Fruit fly (Drosophila melanogaster) whole organism, embryonic: ENCODE data around the gene Neurl4.

Source experiments
- ATbp ChIP-seq: fragments of 200-800 bp; sonication (Bioruptor generic); optimal IDR thresholded peaks from 2 replicates; lab custom pipeline; 2017; ENCODE audit warnings: missing biosample characterization, mild to moderate bottlenecking, missing genetic modification characterization, missing genetic modification reagents
- CG10209 ChIP-seq: fragments of 200-800 bp; sonication (Bioruptor generic); optimal IDR thresholded peaks from 3 replicates; lab custom pipeline; 2017; ENCODE audit warnings: missing biosample characterization, mild to moderate bottlenecking, missing genetic modification characterization, missing genetic modification reagents
- CG11695 ChIP-seq: fragments of 200-800 bp; sonication (Bioruptor generic); IDR thresholded peaks from 3 replicates; pipeline ENCODE4 v1.3.6; 2022; ENCODE audit warnings: missing biosample characterization, missing genetic modification characterization
- CG11723 ChIP-seq: fragments of 200-800 bp; sonication (Bioruptor generic); optimal IDR thresholded peaks from 2 replicates; lab custom pipeline; 2017; ENCODE audit warnings: missing biosample characterization, mild to moderate bottlenecking, missing genetic modification characterization
- CG14441 ChIP-seq: fragments of 200-800 bp; sonication (Bioruptor generic); IDR thresholded peaks from 2 replicates; pipeline ENCODE4 v1.3.6; 2022; ENCODE audit warnings: missing biosample characterization, missing genetic modification characterization
- CG14710 ChIP-seq: fragments of 200-800 bp; sonication (Bioruptor generic); optimal IDR thresholded peaks from 3 replicates; lab custom pipeline; 2019; ENCODE audit warnings: missing biosample characterization, mild to moderate bottlenecking, missing genetic modification characterization, moderate library complexity
- CG15269 ChIP-seq: fragments of 200-800 bp; sonication (Bioruptor generic); optimal IDR thresholded peaks from 2 replicates; lab custom pipeline; 2018; ENCODE audit warnings: missing biosample characterization, mild to moderate bottlenecking, missing genetic modification characterization, moderate library complexity
- CG17361 ChIP-seq: fragments of 200-800 bp; sonication (Bioruptor generic); IDR thresholded peaks from 3 replicates; pipeline ENCODE4 v1.3.6; 2022; ENCODE audit warnings: missing biosample characterization, missing genetic modification characterization
- CG17829 ChIP-seq: fragments of 200-800 bp; optimal IDR thresholded peaks from 2 replicates; lab custom pipeline; 2019; ENCODE audit warnings: missing biosample characterization, mild to moderate bottlenecking, missing genetic modification characterization, moderate library complexity
- CG18619 ChIP-seq: fragments of 200-800 bp; sonication (Bioruptor generic); optimal IDR thresholded peaks from 3 replicates; lab custom pipeline; 2017; ENCODE audit warnings: missing biosample characterization, mild to moderate bottlenecking, missing genetic modification characterization
- CG30020 ChIP-seq: fragments of 200-800 bp; optimal IDR thresholded peaks from 2 replicates; lab custom pipeline; 2019; ENCODE audit warnings: missing biosample characterization, mild to moderate bottlenecking, missing genetic modification characterization, moderate library complexity
- CG30403 ChIP-seq: fragments of 200-800 bp; sonication (Bioruptor generic); optimal IDR thresholded peaks from 3 replicates; lab custom pipeline; 2016; ENCODE audit warnings: missing biosample characterization, missing genetic modification characterization
- CG32772 ChIP-seq: fragments of 200-800 bp; sonication (Bioruptor generic); IDR thresholded peaks from 2 replicates; pipeline ENCODE4 v1.3.6; 2022; ENCODE audit warnings: missing biosample characterization, missing genetic modification characterization
- CG3281 ChIP-seq: fragments of 200-800 bp; sonication (Bioruptor generic); optimal IDR thresholded peaks from 3 replicates; lab custom pipeline; 2017; ENCODE audit warnings: missing biosample characterization, mild to moderate bottlenecking, missing genetic modification characterization
- CG4854 ChIP-seq: fragments of 200-800 bp; sonication (Bioruptor generic); optimal IDR thresholded peaks from 2 replicates; lab custom pipeline; 2016; ENCODE audit warnings: missing biosample characterization, missing genetic modification characterization, inconsistent platforms
- CG7556 ChIP-seq: fragments of 200-800 bp; sonication (Bioruptor generic); optimal IDR thresholded peaks from 2 replicates; lab custom pipeline; 2017; ENCODE audit warnings: missing biosample characterization, mild to moderate bottlenecking, missing genetic modification characterization
- CG8924 ChIP-seq: fragments of 200-800 bp; optimal IDR thresholded peaks from 3 replicates; lab custom pipeline; 2019; ENCODE audit warnings: missing biosample characterization, mild to moderate bottlenecking, missing genetic modification characterization, moderate library complexity
- CG9727 ChIP-seq: fragments of 200-800 bp; sonication (Bioruptor generic); optimal IDR thresholded peaks from 3 replicates; lab custom pipeline; 2017; ENCODE audit warnings: missing biosample characterization, mild to moderate bottlenecking, missing genetic modification characterization
- CG9932 ChIP-seq: fragments of 200-800 bp; sonication (Bioruptor generic); IDR thresholded peaks from 2 replicates; pipeline ENCODE4 v1.3.6; 2022; ENCODE audit warnings: missing biosample characterization, missing genetic modification characterization
- D ChIP-seq, 2 experiments: fragments of 200-800 bp in 1 of 2; fragments of >200 bp in 1 of 2; sonication (Bioruptor generic) in 1 of 2; optimal IDR thresholded peaks; 2 replicates in 1 of 2; 3 replicates in 1 of 2; lab custom pipeline; 2017; ENCODE audit warnings: mild to moderate bottlenecking in 1 of 2, missing biosample characterization in 1 of 2, missing genetic modification characterization in 1 of 2, missing genetic modification reagents in 1 of 2
- D19A ChIP-seq: fragments of 200-800 bp; optimal IDR thresholded peaks from 3 replicates; lab custom pipeline; 2019; ENCODE audit warnings: missing biosample characterization, mild to moderate bottlenecking, missing genetic modification characterization, moderate library complexity
- Drgx ChIP-seq: fragments of 200-800 bp; sonication (Bioruptor generic); IDR thresholded peaks from 2 replicates; pipeline ENCODE4 v1.3.6; 2022; ENCODE audit warnings: missing biosample characterization, missing genetic modification characterization
- Ets65A ChIP-seq: fragments of 200-800 bp; sonication (Bioruptor generic); peaks from one replicate; lab custom pipeline; 2016; ENCODE audit warnings: missing biosample characterization, missing genetic modification characterization
- Gug ChIP-seq: fragments of 200-800 bp; sonication (Bioruptor generic); IDR thresholded peaks from 4 replicates; pipeline ENCODE4 v1.3.6; 2022; ENCODE audit warnings: missing biosample characterization, missing genetic modification characterization
- H15 ChIP-seq: fragments of 200-800 bp; sonication (Bioruptor generic); IDR thresholded peaks from 3 replicates; pipeline ENCODE4 v1.3.6; 2022; ENCODE audit warnings: missing biosample characterization, missing genetic modification characterization
- H2.0 ChIP-seq: fragments of 200-800 bp; sonication (Bioruptor generic); IDR thresholded peaks from 2 replicates; pipeline ENCODE4 v1.3.6; 2022; ENCODE audit warnings: missing biosample characterization, missing genetic modification characterization
- HLH3B ChIP-seq: fragments of 200-800 bp; sonication (Bioruptor generic); IDR thresholded peaks from 2 replicates; pipeline ENCODE4 v1.3.6; 2022; ENCODE audit warnings: missing biosample characterization, missing genetic modification characterization
- Hey ChIP-seq: fragments of 200-800 bp; sonication (Bioruptor generic); optimal IDR thresholded peaks from 3 replicates; lab custom pipeline; 2018; ENCODE audit warnings: missing biosample characterization, mild to moderate bottlenecking, missing genetic modification characterization
- HmgZ ChIP-seq: fragments of 200-800 bp; sonication (Bioruptor generic); optimal IDR thresholded peaks from 2 replicates; lab custom pipeline; 2018; ENCODE audit warnings: missing biosample characterization, mild to moderate bottlenecking, missing genetic modification characterization
- Opbp ChIP-seq: fragments of 200-800 bp; sonication (Bioruptor generic); IDR thresholded peaks from 3 replicates; pipeline ENCODE4 v1.3.6; 2022; ENCODE audit warnings: missing biosample characterization, missing genetic modification characterization; ENCODE audit not compliant: partially characterized antibody
- Poxn ChIP-seq: fragments of 200-800 bp; sonication (Bioruptor generic); IDR thresholded peaks from 2 replicates; pipeline ENCODE4 v1.3.6; 2022; ENCODE audit warnings: missing biosample characterization, missing genetic modification characterization
- Ptx1 ChIP-seq: fragments of 200-800 bp; sonication (Bioruptor generic); IDR thresholded peaks from 2 replicates; pipeline ENCODE4 v1.3.6; 2022; ENCODE audit warnings: missing biosample characterization, missing genetic modification characterization
- Xbp1 ChIP-seq: fragments of 200-800 bp; sonication (Bioruptor generic); optimal IDR thresholded peaks from 3 replicates; lab custom pipeline; 2016; ENCODE audit warnings: missing biosample characterization, mild to moderate bottlenecking, missing genetic modification characterization
- al ChIP-seq: fragments of 200-800 bp; sonication (Bioruptor generic); IDR thresholded peaks from 2 replicates; pipeline ENCODE4 v1.3.6; 2022; ENCODE audit warnings: missing biosample characterization, missing genetic modification characterization
- ara ChIP-seq: fragments of 200-800 bp; sonication (Bioruptor generic); IDR thresholded peaks from 2 replicates; pipeline ENCODE4 v1.3.6; 2022; ENCODE audit warnings: missing biosample characterization, missing genetic modification characterization
- bowl ChIP-seq: fragments of 200-800 bp; sonication (Bioruptor generic); IDR thresholded peaks from 2 replicates; pipeline ENCODE4 v1.3.6; 2022; ENCODE audit warnings: missing biosample characterization, missing genetic modification characterization
- bsh ChIP-seq, 2 experiments: fragments of 200-800 bp; sonication (Bioruptor generic); optimal IDR thresholded peaks; 2 replicates each; lab custom pipeline; 2017 to 2018; ENCODE audit warnings: mild to moderate bottlenecking in 2 of 2, missing biosample characterization in 2 of 2, missing genetic modification characterization in 2 of 2, moderate library complexity in 1 of 2
- dati ChIP-seq: fragments of 200-800 bp; sonication (Bioruptor generic); IDR thresholded peaks from 2 replicates; pipeline ENCODE4 v1.3.6; 2022; ENCODE audit warnings: missing biosample characterization, missing genetic modification characterization
- dm ChIP-seq: fragments of 200-800 bp; sonication (Bioruptor generic); optimal IDR thresholded peaks from 3 replicates; lab custom pipeline; 2016; ENCODE audit warnings: missing biosample characterization, missing genetic modification characterization
- her ChIP-seq: fragments of 200-800 bp; sonication (Bioruptor generic); optimal IDR thresholded peaks from 2 replicates; lab custom pipeline; 2016; ENCODE audit warnings: missing biosample characterization, missing genetic modification characterization
- hkb ChIP-seq, 2 experiments: fragments of 200-800 bp in 1 of 2; fragments of >200 bp in 1 of 2; sonication (Bioruptor generic) in 1 of 2; IDR thresholded peaks in 1 of 2; optimal IDR thresholded peaks in 1 of 2; 2 replicates each; pipeline versions ENCODE4 v1.3.6 to Lab custom; 2017 to 2022; ENCODE audit warnings: missing biosample characterization in 1 of 2, missing genetic modification characterization in 1 of 2
- knrl ChIP-seq: fragments of 200-800 bp; sonication (Bioruptor generic); IDR thresholded peaks from 3 replicates; pipeline ENCODE4 v1.3.6; 2022; ENCODE audit warnings: missing biosample characterization, missing genetic modification characterization; ENCODE audit not compliant: partially characterized antibody
- luna ChIP-seq: fragments of 200-800 bp; sonication (Bioruptor generic); optimal IDR thresholded peaks from 2 replicates; lab custom pipeline; 2016; ENCODE audit warnings: missing biosample characterization, missing genetic modification characterization
- nmo ChIP-seq: fragments of 200-800 bp; sonication (Bioruptor generic); optimal IDR thresholded peaks from 2 replicates; lab custom pipeline; 2018; ENCODE audit warnings: missing biosample characterization, mild to moderate bottlenecking, missing genetic modification characterization, moderate library complexity
- otp ChIP-seq: fragments of 200-800 bp; sonication (Bioruptor generic); IDR thresholded peaks from 3 replicates; pipeline ENCODE4, ENCODE4 v1.3.6; 2022; ENCODE audit warnings: missing biosample characterization, missing genetic modification characterization
- p53 ChIP-seq: fragments of 200-800 bp; sonication (Bioruptor generic); optimal IDR thresholded peaks from 2 replicates; lab custom pipeline; 2016; ENCODE audit warnings: missing biosample characterization, missing genetic modification characterization
- pnt ChIP-seq: fragments of 200-800 bp; sonication (Bioruptor generic); optimal IDR thresholded peaks from 3 replicates; lab custom pipeline; 2016; ENCODE audit warnings: missing biosample characterization, missing genetic modification characterization
- schlank ChIP-seq: fragments of 200-800 bp; sonication (Bioruptor generic); optimal IDR thresholded peaks from 2 replicates; lab custom pipeline; 2018; ENCODE audit warnings: missing biosample characterization, mild to moderate bottlenecking, missing genetic modification characterization
- sens ChIP-seq: fragments of 200-800 bp; sonication (Bioruptor generic); peaks from one replicate; lab custom pipeline; 2016; ENCODE audit warnings: missing biosample characterization, missing genetic modification characterization

The Neurl4 gene

dm6 chr3L:14089516-14089915 is 39.8 kb upstream of the Neurl4 start:
- TF ChIP-seq CG30020 (no peak), D19A (peak; percentile 90)

- TF ChIP-seq H2.0 (GFP tag; lab: Robert Waterston, UW) (0 out of 2 replicates have a peak, but pooled peaks have one; percentile 7), CG14710 (no peak), Poxn (GFP tag; lab: Robert Waterston, UW) (no peak), pnt (GFP tag; lab: Kevin White, UChicago) (no peak), Xbp1 (GFP tag; lab: Kevin White, UChicago) (no peak), Drgx (no peak), CG14441 (GFP tag; lab: Robert Waterston, UW) (no peak), CG10209 (GFP tag; lab: Kevin White, UChicago) (no peak), CG15269 (tag; lab: Kevin White, UChicago) (no peak), CG18619 (GFP tag; lab: Kevin White, UChicago) (no peak), schlank (tag; lab: Kevin White, UChicago) (no peak), CG8924 (tag; lab: Kevin White, UChicago) (no peak), Hey (tag; lab: Kevin White, UChicago) (peak; percentile 17), CG32772 (GFP tag; lab: Robert Waterston, UW) (no peak), CG7556 (GFP tag; lab: Kevin White, UChicago) (no peak), Ets65A (GFP tag; lab: Kevin White, UChicago) (peak; percentile 90), Gug (GFP tag; lab: Robert Waterston, UW) (no peak), luna (GFP tag; lab: Kevin White, UChicago) (no peak)
These were observed 39.3 kb upstream of the Neurl4 start for dm6 chr3L:14089010-14089409.

dm6 chr3L:14086225-14086624 is 36.5 kb upstream of the Neurl4 start:
- TF ChIP-seq p53 (GFP tag; lab: Kevin White, UChicago) (no peak), HLH3B (GFP tag; lab: Robert Waterston, UW) (no peak), her (GFP tag; lab: Kevin White, UChicago) (no peak), dm (no peak), Ptx1 (GFP tag; lab: Robert Waterston, UW) (peak; percentile 7; the same call in 1 of the 2 replicates), ATbp (no peak), CG11695 (GFP tag; lab: Robert Waterston, UW) (0 out of 3 replicates have a peak, but pooled peaks have one; percentile 29), ara (no peak), sens (GFP tag; lab: Kevin White, UChicago) (peak; percentile 81), hkb (optimal IDR thresholded peaks at IDR 0.05; lab: Kevin White, UChicago) (no peak), hkb (GFP tag; IDR thresholded peaks at IDR 0.05; lab: Robert Waterston, UW) (no peak), CG17361 (GFP tag; lab: Robert Waterston, UW) (peak; percentile 63), dati (GFP tag; lab: Robert Waterston, UW) (no peak), al (GFP tag; lab: Robert Waterston, UW) (no peak), otp (GFP tag; lab: Robert Waterston, UW) (no peak), nmo (GFP tag; lab: Kevin White, UChicago) (peak; percentile 36), CG4854 (GFP tag; lab: Kevin White, UChicago) (no peak), H15 (GFP tag; lab: Robert Waterston, UW) (no peak), HmgZ (no peak), D (optimal IDR thresholded peaks at IDR 0.05; lab: Kevin White, UChicago) (no peak), D (GFP tag; optimal IDR thresholded peaks at IDR 0.05; lab: Kevin White, UChicago) (peak; percentile 18), bowl (GFP tag; lab: Robert Waterston, UW) (no peak), CG17829 (tag; lab: Kevin White, UChicago) (peak; percentile 56), bsh (GFP tag; optimal IDR thresholded peaks at IDR 0.05; lab: Kevin White, UChicago) (peak in 1 of 2 experiments; percentile 3), knrl (GFP tag; lab: Robert Waterston, UW) (no peak), CG9727 (GFP tag; lab: Kevin White, UChicago) (peak; percentile 13), CG3281 (GFP tag; lab: Kevin White, UChicago) (no peak), CG11723 (no peak), CG7556 (GFP tag; lab: Kevin White, UChicago) (peak; percentile 20), CG9932 (GFP tag; lab: Robert Waterston, UW) (no peak), Opbp (GFP tag; lab: Robert Waterston, UW) (no peak), CG30403 (GFP tag; lab: Kevin White, UChicago) (peak; percentile 3)
